Fruit fly (Drosophila melanogaster) S2 (cell line): ENCODE data around the gene Polr3C.

Experiments used
- CG8478 ChIP-seq: fragments of >200 bp; optimal IDR thresholded peaks from 2 replicates; lab custom pipeline; 2018
- CTCF ChIP-seq, 2 experiments: fragments of >200 bp; optimal IDR thresholded peaks; 2 replicates each; lab custom pipeline; 2018

The Polr3C gene

DNA sequence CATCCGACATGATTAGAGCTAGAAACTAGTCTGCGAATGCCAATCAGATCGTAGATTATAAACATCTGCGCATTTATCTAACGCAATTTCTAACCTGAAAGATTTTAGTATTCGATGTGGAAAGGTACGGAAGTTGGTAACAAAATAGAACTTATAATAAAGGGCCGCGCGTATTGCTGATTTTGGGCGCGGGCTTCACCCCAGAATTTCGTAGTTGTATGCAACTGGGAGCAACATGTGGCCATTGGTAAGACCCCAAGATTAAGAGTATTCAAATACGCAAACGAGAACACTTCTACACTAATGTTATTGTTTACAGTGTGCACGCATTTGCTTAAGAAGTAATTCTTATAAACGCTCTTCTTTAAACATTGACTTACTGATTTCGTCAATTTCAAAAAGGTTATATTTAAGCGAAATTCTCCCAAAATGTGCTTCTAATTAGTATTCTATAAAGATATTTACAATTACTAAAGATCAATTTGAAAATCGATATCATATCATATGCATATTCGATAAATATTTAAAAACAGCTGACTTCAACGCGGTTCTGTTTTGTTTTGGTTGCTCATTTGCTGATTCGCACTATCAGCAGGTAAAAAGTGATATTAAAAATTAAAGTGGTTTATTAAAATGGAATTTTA, at the start of gene Polr3C, which contains the start of gene CG5961:
Gene Polr3C, plus strand, starts transcription at position 536 of the 644 bp plus-strand sequence.
Gene CG5961, minus strand, starts transcription at position 416 of the 644 bp plus-strand sequence.
- TF ChIP-seq CG8478 (no peak), CTCF (optimal IDR thresholded peaks at IDR 0.05; lab: Kevin White, UChicago) (no peak)

DNA sequence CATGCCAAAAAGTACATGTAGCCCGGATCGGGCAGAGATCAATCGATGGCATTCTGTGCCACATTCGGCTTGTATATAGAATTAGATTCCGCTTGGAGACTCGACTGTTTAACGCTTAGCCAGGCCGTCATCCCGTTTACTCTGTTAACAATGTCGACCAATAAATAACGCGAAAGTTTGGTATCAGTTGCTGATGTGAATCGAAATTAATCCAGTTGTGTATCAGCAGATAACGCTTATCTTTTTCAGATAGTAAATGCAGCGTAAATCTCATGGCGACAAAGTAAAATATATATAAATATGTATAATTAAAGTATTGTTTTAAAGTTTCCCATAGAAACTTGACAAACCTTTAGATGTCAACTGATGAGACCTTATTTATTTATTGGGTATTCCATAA, 48.8 kb upstream of the Polr3C start:
- TF ChIP-seq CTCF (optimal IDR thresholded peaks at IDR 0.05; lab: Kevin White, UChicago) (no peak), CG8478 (no peak)

- TF ChIP-seq CG8478 (no peak), CTCF (optimal IDR thresholded peaks at IDR 0.05; lab: Kevin White, UChicago) (peak in 1 of 2 experiments; percentile 30)
Measured at dm6 chr3R:12413274-12413958, 46.8 kb upstream of the Polr3C start, which contains the start of the genes Dip-C and pps. Gene Dip-C, minus strand, starts transcription at chr3R:12413759. Gene pps, plus strand, starts transcription at chr3R:12413828.

DNA sequence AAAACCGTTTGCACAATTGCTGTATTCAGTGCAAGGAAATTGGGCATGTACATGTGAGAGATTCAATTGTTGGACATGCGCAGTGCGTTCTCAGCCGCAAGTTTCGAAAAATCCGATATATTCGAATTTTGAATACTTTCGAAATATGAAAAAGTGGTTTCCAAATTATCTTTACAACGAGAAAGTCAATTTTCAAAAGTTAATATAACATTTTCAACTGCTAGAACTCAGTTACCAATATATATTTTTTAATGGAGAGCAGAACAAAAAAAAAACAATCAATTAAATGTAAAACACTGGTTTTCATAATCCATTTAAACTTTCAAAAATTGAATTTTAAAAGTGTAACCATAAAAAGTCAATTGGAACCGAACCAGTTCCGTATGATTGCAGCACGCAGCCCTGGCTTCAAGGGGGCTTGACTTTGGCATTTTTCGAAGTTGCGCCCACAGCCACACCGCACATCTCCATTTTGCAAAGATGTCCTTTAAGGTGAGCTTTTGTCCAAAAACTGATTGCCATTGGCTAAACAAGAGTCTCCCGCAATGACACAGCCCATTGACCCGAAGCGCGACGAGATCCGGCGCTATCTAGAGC, 37.7 kb upstream of the Polr3C start, which contains the start of the genes Scgbeta and CG17202:
Gene Scgbeta, minus strand, starts transcription at position 51 of the 597 bp plus-strand sequence.
Gene CG17202, plus strand, starts transcription at position 390 of the 597 bp plus-strand sequence.
- TF ChIP-seq CTCF (optimal IDR thresholded peaks at IDR 0.05; lab: Kevin White, UChicago): peak; percentile 20 to 23
- no peak for TF ChIP-seq CG8478

- no peak for TF ChIP-seq CTCF (optimal IDR thresholded peaks at IDR 0.05; lab: Kevin White, UChicago)
- no peak for TF ChIP-seq CG8478
Measured at dm6 chr3R:12423997-12424396, 36.2 kb upstream of the Polr3C start.

DNA sequence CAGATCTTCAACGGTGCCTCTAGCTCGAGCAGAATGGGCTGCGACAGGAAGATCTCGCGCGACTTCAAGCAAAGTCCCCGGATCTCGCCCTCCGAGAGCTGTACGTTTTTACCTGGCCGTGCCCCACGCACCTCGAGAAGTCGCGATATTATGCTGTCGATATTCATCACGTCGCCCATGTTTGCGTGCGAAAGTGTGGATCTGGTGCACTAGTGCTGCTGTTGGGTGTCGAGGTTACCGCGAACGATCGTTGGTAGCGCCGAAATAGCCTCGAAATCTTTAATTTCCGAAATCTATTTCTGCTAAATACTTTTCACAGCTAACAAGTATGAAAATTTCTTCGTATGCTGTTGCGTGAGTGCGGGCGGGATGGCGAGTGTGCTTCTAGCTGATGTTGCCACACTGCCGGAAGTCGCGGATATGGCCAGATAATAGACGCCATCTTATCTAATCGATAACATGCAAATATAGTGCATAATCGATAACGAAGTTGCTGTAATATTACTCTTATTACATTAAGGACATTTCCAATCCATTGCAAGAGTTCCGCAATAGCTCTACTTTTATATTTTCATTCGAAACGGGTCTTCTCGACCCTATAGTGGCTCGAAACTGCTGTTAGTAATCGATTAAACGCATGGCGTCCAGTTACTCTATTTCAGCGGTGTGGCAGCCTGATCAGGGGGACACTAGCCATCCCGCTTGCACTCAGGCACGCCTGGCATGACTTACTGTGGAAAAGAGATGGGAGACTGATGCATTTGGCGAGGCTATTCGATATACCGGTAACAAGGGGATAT, 34.5 kb upstream of the Polr3C start, which contains the start of gene Pp1-87B:
Gene Pp1-87B, minus strand, starts transcription at position 408 of the 800 bp plus-strand sequence.
- TF ChIP-seq CG8478 (no peak), CTCF (optimal IDR thresholded peaks at IDR 0.05; lab: Kevin White, UChicago) (peak in 1 of 2 experiments; percentile 12)

- no peak for TF ChIP-seq CG8478
- no peak for TF ChIP-seq CTCF (optimal IDR thresholded peaks at IDR 0.05; lab: Kevin White, UChicago)
Measured at dm6 chr3R:12426310-12426653, 33.9 kb upstream of the Polr3C start, which contains the start of gene NANS. Gene NANS, plus strand, starts transcription at chr3R:12426578.

dm6 chr3R:12429120-12429610, 31.0 kb upstream of the Polr3C start, which contains the start of the genes CG5641 and CG5245:
Gene CG5641, minus strand, starts transcription at chr3R:12429282.
Gene CG5245, plus strand, starts transcription at chr3R:12429560.
- TF ChIP-seq CTCF (optimal IDR thresholded peaks at IDR 0.05; lab: Kevin White, UChicago) (no peak), CG8478 (no peak)

DNA sequence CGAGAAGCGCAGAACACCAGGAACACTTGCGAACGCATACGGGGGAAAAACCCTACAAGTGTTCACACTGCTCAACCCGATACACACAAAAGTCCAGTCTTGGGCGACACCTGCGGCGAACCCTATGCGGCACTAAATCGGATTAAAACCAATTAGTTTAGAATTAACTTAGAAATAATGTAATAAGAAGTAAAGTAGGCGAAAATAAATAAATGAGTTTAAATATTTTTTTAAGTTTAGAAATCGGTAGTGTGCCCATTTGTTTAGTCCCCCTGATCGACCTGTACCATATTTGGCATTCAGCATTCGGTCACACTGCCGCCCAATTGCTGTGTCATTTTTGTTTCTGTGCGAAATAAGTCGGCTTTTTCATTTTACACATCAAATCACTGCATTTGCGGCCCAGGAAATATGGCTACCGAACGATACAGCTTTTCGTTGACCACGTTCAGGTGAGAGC, 29.2 kb upstream of the Polr3C start, which contains the start of gene Prosalpha2:
Gene Prosalpha2, plus strand, starts transcription at position 292 of the 460 bp plus-strand sequence.
- TF ChIP-seq CTCF (optimal IDR thresholded peaks at IDR 0.05; lab: Kevin White, UChicago): no peak
- TF ChIP-seq CG8478: no peak

- TF ChIP-seq CG8478 (no peak), CTCF (optimal IDR thresholded peaks at IDR 0.05; lab: Kevin White, UChicago) (no peak)
Measured at dm6 chr3R:12433764-12434163, 26.4 kb upstream of the Polr3C start, which contains the start of the genes Aos1 and Srlp. Gene Aos1, minus strand, starts transcription at chr3R:12433822. Gene Srlp, plus strand, starts transcription at chr3R:12434098.

DNA sequence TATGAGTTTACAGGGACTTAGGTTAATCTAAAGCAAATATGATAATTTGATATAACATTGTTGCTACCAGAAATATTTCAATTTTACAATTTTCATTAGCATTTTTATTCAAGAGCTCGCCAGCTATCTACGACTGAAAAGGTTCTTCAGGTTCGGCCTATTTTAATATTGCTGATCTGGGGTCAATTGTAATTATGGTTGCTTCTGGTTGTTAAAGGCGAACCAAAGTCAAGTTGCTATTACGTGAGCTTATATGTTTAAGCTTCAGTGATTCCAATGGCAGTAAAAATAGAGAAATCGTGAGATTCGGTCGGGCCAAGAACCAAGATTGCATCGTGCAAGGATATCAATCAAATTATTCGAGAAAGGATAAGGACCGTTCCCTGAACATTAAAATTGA, 24.3 kb upstream of the Polr3C start, which contains the start of gene Desat2:
Gene Desat2, plus strand, starts transcription at position 301 of the 400 bp plus-strand sequence.
- TF ChIP-seq CTCF (optimal IDR thresholded peaks at IDR 0.05; lab: Kevin White, UChicago) (no peak), CG8478 (no peak)

dm6 chr3R:12439039-12439400, 21.2 kb upstream of the Polr3C start, which contains the start of the genes CG17207 and CG46427:
Gene CG17207, minus strand, starts transcription at chr3R:12439139.
Gene CG46427, minus strand, starts transcription at chr3R:12439139.
- TF ChIP-seq CG8478 (no peak), CTCF (optimal IDR thresholded peaks at IDR 0.05; lab: Kevin White, UChicago) (no peak)

DNA sequence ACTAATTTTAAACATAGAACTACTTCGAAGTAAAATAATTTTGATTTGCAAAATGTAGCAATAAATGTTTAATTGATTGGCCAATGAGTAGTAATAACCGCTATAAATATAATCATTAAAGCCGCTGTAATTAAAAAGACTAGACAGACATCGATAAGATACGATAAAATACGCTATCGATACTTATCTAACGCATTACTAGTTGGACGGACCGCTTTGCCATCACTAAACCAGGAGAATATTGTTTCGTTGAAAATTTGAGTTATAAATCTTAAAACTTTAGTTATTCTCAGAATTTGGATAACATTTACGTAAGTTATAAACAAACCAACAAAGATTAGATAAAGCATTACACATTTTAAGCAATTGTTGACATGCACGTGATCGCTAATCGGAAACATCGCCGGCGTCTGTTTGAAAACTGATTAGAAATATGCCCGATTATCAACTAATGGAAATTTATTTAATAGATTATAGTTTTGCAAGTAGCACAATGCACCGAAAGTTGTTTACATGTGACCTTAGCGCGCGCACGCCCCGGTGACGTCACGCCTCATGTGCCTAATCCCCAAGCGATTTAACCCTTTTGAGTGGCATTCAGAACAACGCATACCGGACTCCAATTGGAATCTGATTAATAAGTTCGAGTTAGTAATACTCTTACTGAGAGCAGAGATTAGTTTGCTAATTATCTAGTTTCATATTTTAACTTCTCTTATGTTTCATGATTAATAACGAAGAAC, 20.6 kb upstream of the Polr3C start, which contains the start of gene Desat1:
Gene Desat1, plus strand, starts transcription at position 200 of the 743 bp plus-strand sequence.
- TF ChIP-seq CG8478 (no peak), CTCF (optimal IDR thresholded peaks at IDR 0.05; lab: Kevin White, UChicago) (peak in 1 of 2 experiments; percentile 5)
